Fruit fly (Drosophila melanogaster): ENCODE measurements around the gene CG15544.

CG15544 gene

DNA sequence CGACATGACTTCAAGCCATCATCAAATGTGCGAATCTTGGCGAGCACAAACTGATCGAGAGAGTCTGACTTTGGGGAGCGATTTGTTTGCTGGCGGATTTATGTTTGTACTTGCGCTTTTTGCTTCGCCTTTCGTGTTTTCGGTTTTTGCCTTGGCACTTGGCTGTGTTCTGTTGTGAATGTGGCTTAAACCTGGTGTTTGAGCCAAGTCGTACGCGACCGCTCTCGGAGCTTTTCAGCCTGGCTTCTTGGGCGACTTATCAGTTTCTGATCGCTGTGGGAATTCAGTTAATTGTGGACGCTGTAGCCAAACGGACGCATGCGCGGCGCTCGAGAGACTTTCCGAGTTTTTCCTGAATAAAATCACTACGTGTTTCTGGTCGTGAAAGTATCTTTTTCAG is at the start of gene CG15544:
Gene CG15544, plus strand, starts transcription at position 276 of the 400 bp plus-strand sequence.
- TF ChIP-seq Max (GFP tag; optimal IDR thresholded peaks at IDR 0.05) (no peak), Mrtf (GFP tag; IDR thresholded peaks at IDR 0.05) (no peak), so (GFP tag; IDR thresholded peaks at IDR 0.05) (no peak), Ada2b (GFP tag; IDR thresholded peaks at IDR 0.05) (no peak), CG9437 (GFP tag; optimal IDR thresholded peaks at IDR 0.05) (no peak), chinmo (GFP tag; IDR thresholded peaks at IDR 0.05; ENCODE audit: partially characterized antibody) (0 out of 4 replicates have a peak, but pooled peaks have one; percentile 43), CG6765 (GFP tag; optimal IDR thresholded peaks at IDR 0.05) (no peak), Gug (GFP tag; IDR thresholded peaks at IDR 0.05) (no peak), H15 (GFP tag; IDR thresholded peaks at IDR 0.05) (no peak), trh (GFP tag; optimal IDR thresholded peaks at IDR 0.05) (no peak), sr (GFP tag; IDR thresholded peaks at IDR 0.05) (no peak), psq (GFP tag; optimal IDR thresholded peaks at IDR 0.05) (no peak), CG14667 (GFP tag; IDR thresholded peaks at IDR 0.05) (no peak), Fer3 (tag; optimal IDR thresholded peaks at IDR 0.05) (no peak), gcm (GFP tag; optimal IDR thresholded peaks at IDR 0.05) (no peak), CG42726 (GFP tag; IDR thresholded peaks at IDR 0.05; ENCODE audit: partially characterized antibody) (no peak), Hr3 (GFP tag; optimal IDR thresholded peaks at IDR 0.05) (no peak), slp2 (GFP tag; optimal IDR thresholded peaks at IDR 0.05) (no peak), CG11504 (tag; optimal IDR thresholded peaks at IDR 0.05) (no peak), CG5245 (GFP tag; optimal IDR thresholded peaks at IDR 0.05) (no peak), Drgx (GFP tag; IDR thresholded peaks at IDR 0.05) (no peak), Bgb (GFP tag; IDR thresholded peaks at IDR 0.05; ENCODE audit: partially characterized antibody) (0 out of 2 replicates have a peak, but pooled peaks have one; percentile 14), sd (tag; optimal IDR thresholded peaks at IDR 0.05) (peak; percentile 31), hbn (GFP tag; IDR thresholded peaks at IDR 0.05; ENCODE audit: partially characterized antibody) (no peak), sim (GFP tag; IDR thresholded peaks at IDR 0.05) (no peak), jumu (GFP tag; optimal IDR thresholded peaks at IDR 0.05) (no peak), CG6272 (GFP tag; IDR thresholded peaks at IDR 0.05) (0 out of 2 replicates have a peak, but pooled peaks have one; percentile 14), sens (GFP tag) (no peak), CG6791 (GFP tag; IDR thresholded peaks at IDR 0.05; ENCODE audit: partially characterized antibody) (0 out of 3 replicates have a peak, but pooled peaks have one; percentile 8), CG43689 (GFP tag; IDR thresholded peaks at IDR 0.05) (no peak), al (GFP tag; IDR thresholded peaks at IDR 0.05) (no peak), tx (GFP tag; optimal IDR thresholded peaks at IDR 0.05) (no peak), Neu2 (GFP tag; optimal IDR thresholded peaks at IDR 0.05; ENCODE audit: borderline replicate concordance) (no peak), bsh (GFP tag; optimal IDR thresholded peaks at IDR 0.05) (no peak), CTCF (GFP tag; optimal IDR thresholded peaks at IDR 0.05) (no peak), Opbp (GFP tag; IDR thresholded peaks at IDR 0.05; ENCODE audit: partially characterized antibody) (no peak), pnt (GFP tag; optimal IDR thresholded peaks at IDR 0.05) (no peak), Spps (tag; optimal IDR thresholded peaks at IDR 0.05) (no peak), grn (GFP tag; optimal IDR thresholded peaks at IDR 0.05) (peak; percentile 29), Optix (GFP tag; IDR thresholded peaks at IDR 0.05) (no peak), lbe (GFP tag; optimal IDR thresholded peaks at IDR 0.05) (no peak), CG30020 (tag; optimal IDR thresholded peaks at IDR 0.05) (no peak), CG17612 (GFP tag; IDR thresholded peaks at IDR 0.05) (no peak), Jarid2 (GFP tag; optimal IDR thresholded peaks at IDR 0.05) (peak; percentile 21), gfzf (GFP tag; optimal IDR thresholded peaks at IDR 0.05) (no peak), Dp (GFP tag; optimal IDR thresholded peaks at IDR 0.05) (no peak), ro (GFP tag; IDR thresholded peaks at IDR 0.05) (no peak)

Data from whole organism, embryonic.